Fruit fly (Drosophila melanogaster) whole organism, prepupa: Measurements from ENCODE around the gene CG13995.
A peak's percentile ranks its signal among the peaks of the same experiment; 100 is the strongest.

ENCODE experiments used
- Blimp-1 ChIP-seq: fragments of 200-800 bp; sonication (Bioruptor generic); optimal IDR thresholded peaks from 3 replicates; lab custom pipeline; 2017; ENCODE audit warnings: missing biosample characterization, missing genetic modification characterization, mild to moderate bottlenecking, moderate library complexity, missing genetic modification reagents
- CG10631 ChIP-seq: fragments of 200-800 bp; sonication (Bioruptor generic); optimal IDR thresholded peaks from 2 replicates; lab custom pipeline; 2016; ENCODE audit warnings: missing biosample characterization, missing genetic modification characterization
- CG10669 ChIP-seq: fragments of 200-800 bp; sonication (Bioruptor generic); optimal IDR thresholded peaks from 3 replicates; lab custom pipeline; 2018; ENCODE audit warnings: missing biosample characterization, mild to moderate bottlenecking, missing genetic modification characterization, moderate library complexity
- CG11294 ChIP-seq: fragments of 200-800 bp; sonication (Bioruptor generic); IDR thresholded peaks from 2 replicates; pipeline ENCODE4 v1.3.6; 2022; ENCODE audit warnings: missing biosample characterization, missing genetic modification characterization
- CG11902 ChIP-seq: fragments of 200-800 bp; sonication (Bioruptor generic); optimal IDR thresholded peaks from 3 replicates; lab custom pipeline; 2016; ENCODE audit warnings: missing biosample characterization, missing genetic modification characterization
- CG15336 ChIP-seq: fragments of 200-800 bp; sonication (Bioruptor generic); IDR thresholded peaks from 2 replicates; pipeline ENCODE4 v1.3.6; 2022; ENCODE audit warnings: missing biosample characterization, missing genetic modification characterization
- CG16779 ChIP-seq: fragments of 200-800 bp; sonication (Bioruptor generic); optimal IDR thresholded peaks from 3 replicates; lab custom pipeline; 2017; ENCODE audit warnings: missing biosample characterization, mild to moderate bottlenecking, missing genetic modification characterization
- CG3032 ChIP-seq: fragments of 200-800 bp; optimal IDR thresholded peaks from 2 replicates; lab custom pipeline; 2019; ENCODE audit warnings: missing biosample characterization, mild to moderate bottlenecking, missing genetic modification characterization, moderate library complexity
- CG31627 ChIP-seq: fragments of 200-800 bp; sonication (Bioruptor generic); optimal IDR thresholded peaks from 3 replicates; lab custom pipeline; 2016; ENCODE audit warnings: missing biosample characterization, missing genetic modification characterization
- CG32006 ChIP-seq: fragments of 200-800 bp; sonication (Bioruptor generic); optimal IDR thresholded peaks from 3 replicates; lab custom pipeline; 2017; ENCODE audit warnings: missing biosample characterization, mild to moderate bottlenecking, missing genetic modification characterization
- CG34406 ChIP-seq: fragments of 200-800 bp; sonication (Bioruptor generic); optimal IDR thresholded peaks from 3 replicates; lab custom pipeline; 2016; ENCODE audit warnings: missing biosample characterization, missing genetic modification characterization
- CG3919 ChIP-seq: fragments of 200-800 bp; sonication (Bioruptor generic); optimal IDR thresholded peaks from 3 replicates; lab custom pipeline; 2016; ENCODE audit warnings: missing biosample characterization, missing genetic modification characterization
- CG4318 ChIP-seq: fragments of 200-800 bp; sonication (Bioruptor generic); optimal IDR thresholded peaks from 3 replicates; lab custom pipeline; 2017; ENCODE audit warnings: missing biosample characterization, mild to moderate bottlenecking, missing genetic modification characterization
- CG6163 ChIP-seq: fragments of 200-800 bp; sonication (Bioruptor generic); IDR thresholded peaks from 3 replicates; pipeline ENCODE4 v1.3.6; 2022; ENCODE audit warnings: missing biosample characterization, missing genetic modification characterization
- CG6792 ChIP-seq: fragments of 200-800 bp; sonication (Bioruptor generic); optimal IDR thresholded peaks from 3 replicates; lab custom pipeline; 2016; ENCODE audit warnings: missing biosample characterization, missing genetic modification characterization
- CG6854 ChIP-seq: fragments of 200-800 bp; sonication (Bioruptor generic); optimal IDR thresholded peaks from 2 replicates; lab custom pipeline; 2017; ENCODE audit warnings: missing biosample characterization, mild to moderate bottlenecking, missing genetic modification characterization
- CG7368 ChIP-seq: fragments of 200-800 bp; sonication (Bioruptor generic); optimal IDR thresholded peaks from 3 replicates; lab custom pipeline; 2016; ENCODE audit warnings: missing biosample characterization, missing genetic modification characterization
- Eip78C ChIP-seq: fragments of 200-800 bp; sonication (Bioruptor generic); peaks from one replicate; lab custom pipeline; 2016; ENCODE audit warnings: missing biosample characterization, missing genetic modification characterization
- Eip93F ChIP-seq: fragments of 200-800 bp; sonication (Bioruptor generic); optimal IDR thresholded peaks from 2 replicates; lab custom pipeline; 2016; ENCODE audit warnings: missing biosample characterization, mild to moderate bottlenecking, missing genetic modification characterization
- Ets96B ChIP-seq: fragments of 200-800 bp; optimal IDR thresholded peaks from 2 replicates; lab custom pipeline; 2019; ENCODE audit warnings: missing biosample characterization, mild to moderate bottlenecking, missing genetic modification characterization, moderate library complexity
- Gug ChIP-seq: fragments of 200-800 bp; sonication (Bioruptor generic); IDR thresholded peaks from 2 replicates; pipeline ENCODE4 v1.3.6; 2022; ENCODE audit warnings: missing biosample characterization, missing genetic modification characterization
- Hr38 ChIP-seq: sonication (Bioruptor generic); optimal IDR thresholded peaks from 2 replicates; lab custom pipeline; 2016; ENCODE audit warnings: missing biosample characterization, missing genetic modification characterization
- Hr39 ChIP-seq: fragments of 200-800 bp; sonication (Bioruptor generic); optimal IDR thresholded peaks from 2 replicates; lab custom pipeline; 2016; ENCODE audit warnings: missing biosample characterization, missing genetic modification characterization
- Hr4 ChIP-seq: fragments of 200-800 bp; sonication (Bioruptor generic); optimal IDR thresholded peaks from 3 replicates; lab custom pipeline; 2016; ENCODE audit warnings: missing biosample characterization, missing genetic modification characterization
- Lpt ChIP-seq: fragments of 200-800 bp; sonication (Bioruptor generic); optimal IDR thresholded peaks from 3 replicates; lab custom pipeline; 2016; ENCODE audit warnings: missing biosample characterization, missing genetic modification characterization
- Met ChIP-seq: fragments of 200-800 bp; sonication (Bioruptor generic); optimal IDR thresholded peaks from 3 replicates; lab custom pipeline; 2016; ENCODE audit warnings: missing biosample characterization, missing genetic modification characterization
- OdsH ChIP-seq: fragments of 200-800 bp; sonication (Bioruptor generic); optimal IDR thresholded peaks from 3 replicates; lab custom pipeline; 2016; ENCODE audit warnings: missing biosample characterization, missing genetic modification characterization
- Smox ChIP-seq: fragments of 200-800 bp; sonication (Bioruptor generic); optimal IDR thresholded peaks from 3 replicates; lab custom pipeline; 2016; ENCODE audit warnings: missing biosample characterization, missing genetic modification characterization
- Sox102F ChIP-seq: fragments of 200-800 bp; sonication (Bioruptor generic); optimal IDR thresholded peaks from 2 replicates; lab custom pipeline; 2016; ENCODE audit warnings: missing biosample characterization, mild to moderate bottlenecking, missing genetic modification characterization
- Sox14 ChIP-seq: fragments of 200-800 bp; sonication (Bioruptor generic); optimal IDR thresholded peaks from 3 replicates; lab custom pipeline; 2016; ENCODE audit warnings: missing biosample characterization, missing genetic modification characterization
- achi ChIP-seq: fragments of 200-800 bp; sonication (Bioruptor generic); optimal IDR thresholded peaks from 3 replicates; lab custom pipeline; 2016; ENCODE audit warnings: missing biosample characterization, missing genetic modification characterization
- acj6 ChIP-seq: fragments of 200-800 bp; sonication (Bioruptor generic); optimal IDR thresholded peaks from 3 replicates; lab custom pipeline; 2016; ENCODE audit warnings: missing biosample characterization, missing genetic modification characterization
- dac ChIP-seq: fragments of 200-800 bp; sonication (Bioruptor generic); optimal IDR thresholded peaks from 2 replicates; lab custom pipeline; 2017; ENCODE audit warnings: missing biosample characterization, mild to moderate bottlenecking, missing genetic modification characterization
- dsx ChIP-seq: fragments of 200-800 bp; optimal IDR thresholded peaks from 3 replicates; lab custom pipeline; 2019; ENCODE audit warnings: missing biosample characterization, mild to moderate bottlenecking, missing genetic modification characterization, moderate library complexity; ENCODE audit not compliant: poor library complexity, severe bottlenecking
- esn ChIP-seq: fragments of 200-800 bp; sonication (Bioruptor generic); optimal IDR thresholded peaks from 2 replicates; lab custom pipeline; 2016; ENCODE audit warnings: missing biosample characterization, mild to moderate bottlenecking, missing genetic modification characterization, moderate library complexity
- fd59A ChIP-seq: fragments of 200-800 bp; sonication (Bioruptor generic); optimal IDR thresholded peaks from 2 replicates; lab custom pipeline; 2017; ENCODE audit warnings: missing biosample characterization, mild to moderate bottlenecking, missing genetic modification characterization, missing genetic modification reagents
- fd85E ChIP-seq: fragments of 200-800 bp; sonication (Bioruptor generic); optimal IDR thresholded peaks from 3 replicates; lab custom pipeline; 2016; ENCODE audit warnings: missing biosample characterization, missing genetic modification characterization
- fkh ChIP-seq: fragments of 200-800 bp; sonication (Bioruptor generic); optimal IDR thresholded peaks from 3 replicates; lab custom pipeline; 2017; ENCODE audit warnings: missing biosample characterization, mild to moderate bottlenecking, missing genetic modification characterization, moderate library complexity
- net ChIP-seq: fragments of 200-800 bp; sonication (Bioruptor generic); optimal IDR thresholded peaks from 3 replicates; lab custom pipeline; 2016; ENCODE audit warnings: missing biosample characterization, missing genetic modification characterization
- pdm3 ChIP-seq: fragments of 200-800 bp; sonication (Bioruptor generic); optimal IDR thresholded peaks from 3 replicates; lab custom pipeline; 2016; ENCODE audit warnings: missing biosample characterization, missing genetic modification characterization
- spab ChIP-seq: fragments of 200-800 bp; sonication (Bioruptor generic); optimal IDR thresholded peaks from 2 replicates; lab custom pipeline; 2017; ENCODE audit warnings: missing biosample characterization, mild to moderate bottlenecking, missing genetic modification characterization, missing genetic modification reagents
- ss ChIP-seq, 2 experiments: fragments of 200-800 bp; sonication (Bioruptor generic); optimal IDR thresholded peaks; 2 replicates in 1 of 2; 3 replicates in 1 of 2; lab custom pipeline; 2017 to 2018; ENCODE audit warnings: mild to moderate bottlenecking in 2 of 2, missing biosample characterization in 2 of 2, missing genetic modification characterization in 2 of 2, moderate library complexity in 1 of 2
- svp ChIP-seq: fragments of 200-800 bp; sonication (Bioruptor generic); peaks from one replicate; lab custom pipeline; 2016; ENCODE audit warnings: missing biosample characterization, missing genetic modification characterization
- topi ChIP-seq: fragments of 200-800 bp; sonication (Bioruptor generic); optimal IDR thresholded peaks from 3 replicates; lab custom pipeline; 2016; ENCODE audit warnings: missing biosample characterization, missing genetic modification characterization
- vri ChIP-seq: fragments of 200-800 bp; sonication (Bioruptor generic); optimal IDR thresholded peaks from 3 replicates; lab custom pipeline; 2016; ENCODE audit warnings: missing biosample characterization, mild to moderate bottlenecking, missing genetic modification characterization

CG13995 gene

DNA sequence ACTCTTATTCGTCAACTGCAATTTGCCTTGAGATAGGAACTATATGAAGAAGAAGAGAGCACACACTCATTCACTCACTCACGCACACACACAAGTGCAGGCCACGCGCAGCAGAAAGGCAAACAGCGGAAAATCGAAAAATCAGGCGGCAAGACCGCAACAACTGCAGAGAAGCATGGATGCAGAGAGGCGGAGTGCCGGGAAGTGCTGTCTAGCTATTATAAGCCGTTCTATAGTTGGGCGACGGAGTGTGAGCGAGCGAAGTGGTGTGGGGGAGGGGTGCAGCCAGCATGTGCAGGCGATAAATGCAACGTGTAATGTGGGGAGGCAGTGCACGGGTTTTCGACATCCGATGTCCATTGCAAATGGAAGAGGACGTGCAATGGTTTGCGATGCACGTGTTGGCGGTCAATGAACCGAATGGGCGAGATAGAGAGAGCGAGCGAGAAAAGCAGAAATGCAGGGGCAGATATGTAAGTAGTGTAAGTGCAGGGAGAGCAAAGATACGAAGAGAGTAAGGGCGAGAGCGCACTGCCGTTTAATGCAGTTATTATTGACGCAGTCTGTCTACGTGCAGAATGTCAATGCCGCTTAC, 24.8 kb downstream of the CG13995 start (continued):
- TF ChIP-seq CG7368 (GFP tag; lab: Kevin White, UChicago) (peak; percentile 29), Eip93F (no peak), acj6 (GFP tag; lab: Kevin White, UChicago) (no peak), CG11294 (GFP tag; lab: Robert Waterston, UW) (no peak), spab (GFP tag; lab: Kevin White, UChicago) (no peak), vri (GFP tag; lab: Kevin White, UChicago) (peak; percentile 29), Hr4 (GFP tag; lab: Kevin White, UChicago) (no peak), CG3032 (tag; lab: Kevin White, UChicago) (no peak), fd85E (GFP tag; lab: Kevin White, UChicago) (no peak), dac (GFP tag; lab: Kevin White, UChicago) (no peak), CG10631 (GFP tag; lab: Kevin White, UChicago) (no peak), CG31627 (GFP tag; lab: Kevin White, UChicago) (no peak), pdm3 (GFP tag; lab: Kevin White, UChicago) (no peak), Ets96B (no peak), Smox (GFP tag; lab: Kevin White, UChicago) (no peak), ss (GFP tag; optimal IDR thresholded peaks at IDR 0.05; lab: Kevin White, UChicago) (peak; percentile 63 to 72), fkh (peak; percentile 71), Lpt (GFP tag; lab: Kevin White, UChicago) (peak; percentile 75), esn (GFP tag; lab: Kevin White, UChicago) (peak; percentile 3), CG32006 (GFP tag; lab: Kevin White, UChicago) (no peak), achi (GFP tag; lab: Kevin White, UChicago) (no peak), Gug (peak; percentile 42), Sox14 (peak; percentile 1), net (GFP tag; lab: Kevin White, UChicago) (peak; percentile 16), CG15336 (GFP tag; lab: Robert Waterston, UW) (peak; percentile 38; the same call in 1 of the 2 replicates), CG4318 (no peak), CG34406 (GFP tag; lab: Kevin White, UChicago) (no peak), dsx (GFP tag; lab: Kevin White, UChicago) (peak; percentile 30), topi (GFP tag; lab: Kevin White, UChicago) (peak; percentile 8), CG3919 (no peak)

DNA sequence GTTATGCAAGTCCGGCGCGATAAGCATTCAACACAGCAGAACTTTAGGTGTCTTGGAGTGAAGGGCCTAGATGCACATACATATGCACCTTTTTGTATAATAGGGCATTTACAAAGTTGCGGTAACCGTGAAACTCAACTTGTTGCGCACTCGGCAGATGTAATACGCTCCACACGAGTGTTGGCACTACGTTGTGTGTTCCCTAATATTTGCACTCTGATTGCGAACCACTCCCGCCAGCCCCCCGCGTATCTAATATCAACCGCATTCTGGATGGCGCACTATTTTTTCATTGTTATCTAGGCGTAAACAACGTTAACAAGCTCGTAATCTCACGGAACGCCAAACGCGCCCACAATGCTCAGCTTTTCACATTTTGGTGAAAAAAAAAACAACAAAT, 26.2 kb downstream of the CG13995 start:
- TF ChIP-seq CG16779 (tag; lab: Kevin White, UChicago) (peak; percentile 39), fkh (peak; percentile 91), CG6163 (GFP tag; lab: Robert Waterston, UW) (peak; percentile 28; the same call in 1 of the 3 replicates), Sox102F (GFP tag; lab: Kevin White, UChicago) (no peak), pdm3 (GFP tag; lab: Kevin White, UChicago) (no peak), dsx (GFP tag; lab: Kevin White, UChicago) (no peak), Met (no peak), CG10669 (no peak)

DNA sequence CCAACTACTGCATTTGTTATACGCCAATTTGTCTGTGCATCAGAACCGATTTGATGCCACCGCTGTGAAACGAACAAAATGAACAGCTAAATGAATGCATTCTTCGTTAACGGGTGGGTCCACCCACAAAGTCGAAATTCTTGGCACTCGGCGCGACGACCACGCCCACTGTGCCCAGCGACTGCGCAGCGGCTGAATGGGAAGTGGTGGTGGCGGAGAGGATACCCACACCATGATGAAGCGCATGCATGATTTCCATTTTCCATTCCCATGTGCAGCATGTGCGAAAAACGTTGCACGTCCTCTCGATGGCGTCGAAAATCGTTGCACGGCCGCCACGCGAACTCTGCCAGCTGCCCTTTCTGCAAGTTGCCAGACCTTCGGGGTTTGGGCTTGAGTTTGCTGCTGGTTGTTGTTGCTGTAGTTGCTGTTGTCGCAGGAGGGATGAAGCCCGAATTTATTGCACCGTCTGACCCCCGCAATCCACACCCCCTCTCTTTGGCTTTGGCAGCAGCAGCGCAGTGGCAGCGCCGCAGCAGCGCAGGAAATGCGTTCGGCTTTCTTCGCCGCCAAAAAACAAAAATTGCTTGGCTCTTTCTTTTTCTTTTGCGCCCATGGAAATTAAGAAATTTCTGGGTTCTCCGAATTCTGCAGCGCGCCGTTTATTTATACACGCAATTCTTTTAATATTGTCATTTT, 27.2 kb downstream of the CG13995 start:
- TF ChIP-seq CG11902 (GFP tag; lab: Kevin White, UChicago) (no peak), Lpt (GFP tag; lab: Kevin White, UChicago) (no peak), Blimp-1 (GFP tag; lab: Kevin White, UChicago) (peak; percentile 42), Eip93F (peak; percentile 73), spab (GFP tag; lab: Kevin White, UChicago) (no peak), Gug (no peak), Eip78C (GFP tag; lab: Kevin White, UChicago) (peak; percentile 93), CG11294 (GFP tag; lab: Robert Waterston, UW) (no peak), CG6854 (GFP tag; lab: Kevin White, UChicago) (peak; percentile 72), Hr38 (GFP tag; lab: Kevin White, UChicago) (no peak), OdsH (GFP tag; lab: Kevin White, UChicago) (no peak), vri (GFP tag; lab: Kevin White, UChicago) (no peak), Met (peak; percentile 100), Ets96B (no peak), CG6163 (GFP tag; lab: Robert Waterston, UW) (peak; percentile 29; the same call in 1 of the 3 replicates), CG6792 (no peak), ss (GFP tag; optimal IDR thresholded peaks at IDR 0.05; lab: Kevin White, UChicago) (peak; percentile 54 to 73), svp (GFP tag; lab: Kevin White, UChicago) (peak; percentile 93), Hr39 (GFP tag; lab: Kevin White, UChicago) (peak; percentile 4), CG10669 (no peak), fd59A (GFP tag; lab: Kevin White, UChicago) (no peak), achi (GFP tag; lab: Kevin White, UChicago) (no peak)
